Worm (Caenorhabditis elegans) whole organism, young adult: ENCODE measurements around the gene E02C12.12.
A peak's percentile ranks its signal among the peaks of the same experiment; 100 is the strongest.

Source experiments
- B0019.2 ChIP-seq: fragments of 200-800 bp; sonication (Bioruptor generic); conservative IDR thresholded peaks from 2 replicates; pipeline ENCODE4 v1.3.6; 2022; ENCODE audit warnings: missing genetic modification reagents, missing genetic modification characterization, missing compliant biosample characterization
- B0035.1 ChIP-seq: sonication (generic microtip); optimal IDR thresholded peaks from 2 replicates; lab custom pipeline; 2016; ENCODE audit warnings: missing genetic modification characterization, mild to moderate bottlenecking, missing compliant biosample characterization, missing genotype, missing genetic modification reagents
- B0336.3 ChIP-seq: fragments of 200-800 bp; sonication (Bioruptor generic); IDR thresholded peaks from 2 replicates; pipeline ENCODE4 v1.3.6; 2022; ENCODE audit warnings: missing genetic modification characterization, missing compliant biosample characterization
- C17E4.6 ChIP-seq: fragments of 200-800 bp; sonication (Bioruptor generic); IDR thresholded peaks from 2 replicates; pipeline ENCODE4 v1.3.6; 2022; ENCODE audit warnings: missing genetic modification reagents, missing genetic modification characterization, missing compliant biosample characterization
- F23B12.7 ChIP-seq: sonication (generic microtip); optimal IDR thresholded peaks from 2 replicates; lab custom pipeline; 2017; ENCODE audit warnings: missing genetic modification characterization, mild to moderate bottlenecking, missing compliant biosample characterization, antibody characterized with exemption, moderate library complexity; ENCODE audit not compliant: insufficient read depth
- F33H1.4 ChIP-seq: fragments of 200-800 bp; sonication (Bioruptor generic); IDR thresholded peaks from 2 replicates; pipeline ENCODE4 v1.3.6; 2022; ENCODE audit warnings: missing genetic modification reagents, missing genetic modification characterization, missing compliant biosample characterization
- F37B4.10 ChIP-seq: fragments of 200-800 bp; sonication (Bioruptor generic); IDR thresholded peaks from 2 replicates; pipeline ENCODE4 v1.3.6; 2022; ENCODE audit warnings: missing genetic modification characterization, missing compliant biosample characterization
- F55B11.4 ChIP-seq: sonication (generic microtip); optimal IDR thresholded peaks from 2 replicates; lab custom pipeline; 2016; ENCODE audit warnings: missing compliant biosample characterization, missing genetic modification characterization, borderline replicate concordance; ENCODE audit not compliant: insufficient read depth
- F57C9.4 ChIP-seq: sonication (generic microtip); optimal IDR thresholded peaks from 2 replicates; lab custom pipeline; 2017; ENCODE audit warnings: mild to moderate bottlenecking, missing genetic modification characterization, missing compliant biosample characterization
- T26A5.8 ChIP-seq: sonication (generic microtip); optimal IDR thresholded peaks from 2 replicates; lab custom pipeline; 2016; ENCODE audit warnings: missing genetic modification characterization, missing compliant biosample characterization
- Y53G8AR.9 ChIP-seq: fragments of 200-800 bp; sonication (Bioruptor generic); conservative IDR thresholded peaks from 2 replicates; pipeline ENCODE4 v1.3.6; 2022; ENCODE audit warnings: missing genetic modification reagents, missing genetic modification characterization, missing compliant biosample characterization
- Y79H2A.3 ChIP-seq: fragments of 200-800 bp; sonication (Bioruptor generic); conservative IDR thresholded peaks from 2 replicates; pipeline ENCODE4 v1.3.6; 2022; ENCODE audit warnings: missing genetic modification reagents, missing genetic modification characterization, missing compliant biosample characterization
- akir-1 ChIP-seq: fragments of 200-800 bp; sonication (Bioruptor generic); optimal IDR thresholded peaks from 2 replicates; lab custom pipeline; 2018; ENCODE audit warnings: mild to moderate bottlenecking, missing genetic modification characterization, moderate library complexity, missing compliant biosample characterization
- attf-6 ChIP-seq: fragments of 200-800 bp; sonication (Bioruptor generic); IDR thresholded peaks from 2 replicates; pipeline ENCODE4 v1.3.6; 2022; ENCODE audit warnings: missing genetic modification reagents, missing genetic modification characterization, missing compliant biosample characterization
- bed-2 ChIP-seq: fragments of 200-800 bp; sonication (Bioruptor generic); IDR thresholded peaks from 2 replicates; pipeline ENCODE4 v1.3.6; 2022; ENCODE audit warnings: missing genetic modification reagents, missing genetic modification characterization, missing compliant biosample characterization
- ccch-3 ChIP-seq: fragments of 200-800 bp; sonication (Bioruptor generic); optimal IDR thresholded peaks from 2 replicates; lab custom pipeline; 2018; ENCODE audit warnings: mild to moderate bottlenecking, missing genetic modification characterization, missing compliant biosample characterization
- ceh-100 ChIP-seq: fragments of 200-800 bp; sonication (Bioruptor generic); IDR thresholded peaks from 2 replicates; pipeline ENCODE4 v1.3.6; 2022; ENCODE audit warnings: missing genetic modification reagents, missing genetic modification characterization, missing compliant biosample characterization
- ceh-27 ChIP-seq: fragments of 200-800 bp; sonication (Bioruptor generic); optimal IDR thresholded peaks from 2 replicates; lab custom pipeline; 2018; ENCODE audit warnings: mild to moderate bottlenecking, missing genetic modification characterization, moderate library complexity, missing compliant biosample characterization
- ceh-91 ChIP-seq: fragments of 200-800 bp; sonication (Bioruptor generic); IDR thresholded peaks from 2 replicates; pipeline ENCODE4 v1.3.6; 2022; ENCODE audit warnings: missing genetic modification reagents, missing genetic modification characterization, missing compliant biosample characterization
- dox-1 ChIP-seq: fragments of 200-800 bp; sonication (Bioruptor generic); IDR thresholded peaks from 2 replicates; pipeline ENCODE4 v1.3.6; 2022; ENCODE audit warnings: missing genetic modification reagents, missing genetic modification characterization, missing compliant biosample characterization
- gei-17 ChIP-seq: fragments of 200-800 bp; sonication (Bioruptor generic); optimal IDR thresholded peaks from 2 replicates; lab custom pipeline; 2018; ENCODE audit warnings: mild to moderate bottlenecking, missing genetic modification characterization, missing compliant biosample characterization
- hlh-26 ChIP-seq: fragments of 200-800 bp; sonication (Bioruptor generic); conservative IDR thresholded peaks from 2 replicates; pipeline ENCODE4 v1.3.6; 2022; ENCODE audit warnings: missing genetic modification reagents, missing genetic modification characterization, missing compliant biosample characterization
- hrde-1 ChIP-seq: sonication (generic microtip); optimal IDR thresholded peaks from 2 replicates; lab custom pipeline; 2016; ENCODE audit warnings: missing genetic modification characterization, mild to moderate bottlenecking, missing compliant biosample characterization, moderate library complexity, missing genotype, missing genetic modification reagents, borderline replicate concordance
- hsf-1 ChIP-seq: fragments of 200-800 bp; sonication (Bioruptor generic); IDR thresholded peaks from 2 replicates; pipeline ENCODE4 v1.3.6; 2022; ENCODE audit warnings: missing genetic modification reagents, missing genetic modification characterization, missing compliant biosample characterization
- lsy-27 ChIP-seq: sonication (generic microtip); optimal IDR thresholded peaks from 2 replicates; lab custom pipeline; 2017; ENCODE audit warnings: missing genetic modification characterization, mild to moderate bottlenecking, missing compliant biosample characterization, antibody characterized with exemption, missing genotype, borderline replicate concordance; ENCODE audit not compliant: insufficient read depth
- madf-10 ChIP-seq: sonication (generic microtip); optimal IDR thresholded peaks from 2 replicates; lab custom pipeline; 2016; ENCODE audit warnings: mild to moderate bottlenecking, missing genetic modification characterization, missing compliant biosample characterization
- mcd-1 ChIP-seq: fragments of 200-800 bp; sonication (Bioruptor generic); IDR thresholded peaks from 2 replicates; pipeline ENCODE4 v1.3.6; 2022; ENCODE audit warnings: missing genetic modification reagents, missing genetic modification characterization, missing compliant biosample characterization
- mel-28 ChIP-seq: sonication (generic microtip); optimal IDR thresholded peaks from 2 replicates; lab custom pipeline; 2016; ENCODE audit warnings: borderline replicate concordance, mild to moderate bottlenecking, missing genetic modification characterization, missing compliant biosample characterization
- nfya-1 ChIP-seq: sonication (generic microtip); optimal IDR thresholded peaks from 2 replicates; lab custom pipeline; 2017; ENCODE audit warnings: antibody characterized with exemption, missing compliant biosample characterization, missing genetic modification characterization, borderline replicate concordance; ENCODE audit not compliant: insufficient read depth
- nhr-27 ChIP-seq: fragments of 200-800 bp; sonication (Bioruptor generic); optimal IDR thresholded peaks from 2 replicates; lab custom pipeline; 2018; ENCODE audit warnings: mild to moderate bottlenecking, missing genetic modification characterization, moderate library complexity, missing compliant biosample characterization
- nhr-80 ChIP-seq: sonication (generic microtip); optimal IDR thresholded peaks from 2 replicates; lab custom pipeline; 2016; ENCODE audit warnings: missing genetic modification characterization, missing compliant biosample characterization
- nhr-90 ChIP-seq: sonication (generic microtip); optimal IDR thresholded peaks from 2 replicates; lab custom pipeline; 2016; ENCODE audit warnings: missing genotype, mild to moderate bottlenecking, missing genetic modification characterization, missing compliant biosample characterization
- pha-4 ChIP-seq: fragments of 150-350 bp; sonication (generic microtip); optimal IDR thresholded peaks from 2 replicates; lab custom pipeline; 2014; ENCODE audit warnings: missing biosample characterization, missing genetic modification reagents, missing genetic modification characterization
- rec-8 ChIP-seq, 2 experiments: sonication (generic microtip); optimal IDR thresholded peaks; 2 replicates each; lab custom pipeline; 2016; ENCODE audit warnings: mild to moderate bottlenecking in 2 of 2, missing genetic modification characterization in 2 of 2, missing genetic modification reagents in 2 of 2, missing genotype in 2 of 2, missing biosample characterization in 1 of 2, missing compliant biosample characterization in 1 of 2, moderate library complexity in 1 of 2
- rpc-1 ChIP-seq, 2 experiments: fragments of 150-350 bp in 1 of 2; sonication (generic microtip) in 1 of 2; optimal IDR thresholded peaks; 2 replicates each; lab custom pipeline; 2014 to 2018; ENCODE audit warnings: missing biosample characterization in 1 of 2, missing genetic modification characterization in 1 of 2, missing genetic modification reagents in 1 of 2, missing genotype in 1 of 2
- snpc-1.3 ChIP-seq: sonication (generic microtip); optimal IDR thresholded peaks from 2 replicates; lab custom pipeline; 2017; ENCODE audit warnings: missing genetic modification characterization, mild to moderate bottlenecking, missing compliant biosample characterization, antibody characterized with exemption, moderate library complexity, missing genotype, missing genetic modification reagents; ENCODE audit not compliant: insufficient read depth
- snpc-4 ChIP-seq, 5 experiments: fragments of 150-350 bp in 1 of 5; sonication (generic microtip) in 4 of 5; optimal IDR thresholded peaks; 2 replicates each; lab custom pipeline; 2014 to 2018; ENCODE audit warnings: missing genetic modification characterization in 5 of 5, missing biosample characterization in 3 of 5, antibody characterized with exemption in 2 of 5, mild to moderate bottlenecking in 2 of 5, missing compliant biosample characterization in 2 of 5, missing genotype in 2 of 5, moderate library complexity in 2 of 5, missing genetic modification reagents in 1 of 5
- somi-1 ChIP-seq: fragments of 200-800 bp; sonication (Bioruptor generic); optimal IDR thresholded peaks from 2 replicates; lab custom pipeline; 2018; ENCODE audit warnings: mild to moderate bottlenecking, missing genetic modification characterization, missing compliant biosample characterization
- sptf-2 ChIP-seq: fragments of 200-800 bp; sonication (Bioruptor generic); optimal IDR thresholded peaks from 2 replicates; lab custom pipeline; 2018; ENCODE audit warnings: mild to moderate bottlenecking, missing genetic modification characterization, missing compliant biosample characterization
- tbp1 ChIP-seq: fragments of 200-800 bp; sonication (Bioruptor generic); optimal IDR thresholded peaks from 2 replicates; lab custom pipeline; 2018; ENCODE audit warnings: mild to moderate bottlenecking, missing genetic modification characterization, missing compliant biosample characterization
- tlf-1 ChIP-seq: fragments of 200-800 bp; sonication (Bioruptor generic); optimal IDR thresholded peaks from 2 replicates; lab custom pipeline; 2018; ENCODE audit warnings: mild to moderate bottlenecking, missing genetic modification characterization, missing compliant biosample characterization
- zfh-2 ChIP-seq: fragments of 200-800 bp; sonication (Bioruptor generic); conservative IDR thresholded peaks from 2 replicates; pipeline ENCODE4 v1.3.6; 2022; ENCODE audit warnings: missing genetic modification reagents, missing genetic modification characterization, missing compliant biosample characterization
- ztf-26 ChIP-seq: sonication (generic microtip); optimal IDR thresholded peaks from 2 replicates; lab custom pipeline; 2017; ENCODE audit warnings: missing genetic modification characterization, missing compliant biosample characterization
- ztf-6 ChIP-seq: fragments of 200-800 bp; sonication (Bioruptor generic); IDR thresholded peaks from 2 replicates; pipeline ENCODE4 v1.3.6; 2022; ENCODE audit warnings: missing genetic modification reagents, missing genetic modification characterization, missing compliant biosample characterization

The E02C12.12 gene

DNA sequence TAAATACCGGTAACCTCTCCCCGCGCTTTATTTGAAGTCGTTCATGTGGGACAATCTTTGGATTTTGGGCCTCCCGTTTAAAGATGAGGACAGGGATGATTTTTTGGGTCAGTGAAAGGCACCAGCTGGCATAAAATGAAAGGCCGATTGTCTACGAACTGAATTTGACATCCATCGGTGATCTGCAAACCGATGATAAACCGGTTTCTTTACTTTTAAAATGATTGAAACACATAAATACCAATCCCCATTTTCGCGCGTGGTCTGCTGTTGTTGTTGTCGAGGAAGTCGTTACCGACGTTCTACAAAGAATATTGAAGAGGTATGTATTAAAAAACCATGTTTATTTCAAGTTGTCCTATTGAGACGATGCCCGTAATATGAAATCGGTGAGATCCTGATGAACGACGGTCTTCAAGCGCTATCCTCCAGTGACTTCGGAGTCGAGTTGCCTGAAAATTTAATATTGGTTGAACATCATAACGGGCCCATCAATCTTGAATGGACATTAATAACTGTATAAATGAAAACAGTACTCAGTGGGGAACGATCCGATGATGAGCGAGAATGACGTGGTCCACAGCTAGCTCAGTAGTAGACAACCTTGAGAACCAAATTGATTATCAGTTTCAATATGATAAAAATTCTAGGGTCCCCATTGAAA, 39.0 kb downstream of the E02C12.12 start (continued):
- no peak for TF ChIP-seq F57C9.4 (tag; lab: Kevin White, UChicago)
- TF ChIP-seq nfya-1: no peak
- 0 out of 2 replicates have a peak, but pooled peaks have one; percentile 7 for TF ChIP-seq ztf-6
- no peak for TF ChIP-seq ztf-26 (tag; lab: Kevin White, UChicago)
- no peak for TF ChIP-seq snpc-4 (GFP tag; optimal IDR thresholded peaks at IDR 0.05; lab: Kevin White, UChicago)
- no peak for TF ChIP-seq snpc-4 (tag; optimal IDR thresholded peaks at IDR 0.05; lab: Kevin White, UChicago)
- TF ChIP-seq tlf-1 (GFP tag; lab: Kevin White, UChicago): peak; percentile 34
- peak; percentile 33 for TF ChIP-seq attf-6
- no peak for TF ChIP-seq ccch-3
- no peak for TF ChIP-seq nhr-80 (tag; lab: Kevin White, UChicago)
- 0 out of 2 replicates have a peak, but pooled peaks have one; percentile 44 for TF ChIP-seq mcd-1 (GFP tag; lab: Robert Waterston, UW)
- no peak for TF ChIP-seq pha-4
- peak; percentile 91 for TF ChIP-seq Y79H2A.3
- peak; percentile 43; the same call in 1 of the 2 replicates for TF ChIP-seq hsf-1
- peak; percentile 60; the same call in 1 of the 2 replicates for TF ChIP-seq ceh-91 (GFP tag; lab: Robert Waterston, UW)
- peak; percentile 91 for TF ChIP-seq dox-1 (GFP tag; lab: Robert Waterston, UW)
- 0 out of 2 replicates have a peak, but pooled peaks have one; percentile 30 for TF ChIP-seq F37B4.10 (GFP tag; lab: Robert Waterston, UW)
- TF ChIP-seq hrde-1 (tag; lab: Kevin White, UChicago): peak; percentile 44
- no peak for TF ChIP-seq tbp1 (GFP tag; lab: Kevin White, UChicago)
- TF ChIP-seq snpc-1.3: no peak
- TF ChIP-seq F33H1.4 (GFP tag; lab: Robert Waterston, UW): no peak
- no peak for TF ChIP-seq mel-28 (tag; lab: Kevin White, UChicago)
- no peak for TF ChIP-seq nhr-90 (tag; lab: Kevin White, UChicago)
- peak; percentile 22; the same call in 1 of the 2 replicates for TF ChIP-seq C17E4.6 (GFP tag; lab: Robert Waterston, UW)
- TF ChIP-seq F55B11.4 (tag; lab: Kevin White, UChicago): no peak
- 0 out of 2 replicates have a peak, but pooled peaks have one; percentile 11 for TF ChIP-seq B0019.2 (GFP tag; lab: Robert Waterston, UW)
- no peak for TF ChIP-seq ceh-27 (GFP tag; lab: Kevin White, UChicago)
- no peak for TF ChIP-seq rec-8 (tag; optimal IDR thresholded peaks at IDR 0.05; lab: Kevin White, UChicago)
- TF ChIP-seq Y53G8AR.9 (GFP tag; lab: Robert Waterston, UW): peak; percentile 92
- TF ChIP-seq nhr-27: peak; percentile 56
- TF ChIP-seq ceh-100 (GFP tag; lab: Robert Waterston, UW): no peak; the same call in 1 of the 2 replicates
- peak; percentile 8; the same call in 1 of the 2 replicates for TF ChIP-seq B0336.3
- TF ChIP-seq lsy-27 (tag; lab: Kevin White, UChicago): no peak
- TF ChIP-seq somi-1 (GFP tag; lab: Kevin White, UChicago): no peak
- TF ChIP-seq B0035.1 (tag; lab: Kevin White, UChicago): no peak
- no peak for TF ChIP-seq rpc-1 (optimal IDR thresholded peaks at IDR 0.05; lab: Kevin White, UChicago)
- no peak for TF ChIP-seq rpc-1 (tag; optimal IDR thresholded peaks at IDR 0.05; lab: Kevin White, UChicago)
- no peak for TF ChIP-seq zfh-2 (GFP tag; lab: Robert Waterston, UW)
- TF ChIP-seq F23B12.7: peak; percentile 8
- TF ChIP-seq bed-2 (GFP tag; lab: Robert Waterston, UW): no peak
- TF ChIP-seq akir-1: no peak
- no peak for TF ChIP-seq hlh-26 (GFP tag; lab: Robert Waterston, UW)
- TF ChIP-seq gei-17: no peak
- TF ChIP-seq sptf-2 (GFP tag; lab: Kevin White, UChicago): no peak
- no peak for TF ChIP-seq madf-10
- TF ChIP-seq T26A5.8 (tag; lab: Kevin White, UChicago): no peak
